Worm (Caenorhabditis elegans): ENCODE results near the gene E01G6.1.

ce11 chrX:12219477-12219876 is 41.2 kb upstream of the E01G6.1 start, which contains the start of gene cest-8:
- TF ChIP-seq pha-4 (tag; optimal IDR thresholded peaks at IDR 0.05) (no peak), die-1 (tag; optimal IDR thresholded peaks at IDR 0.05) (no peak), D2030.7 (GFP tag; IDR thresholded peaks at IDR 0.05) (no peak), F10E7.11 (tag; optimal IDR thresholded peaks at IDR 0.05) (no peak), ekl-4 (GFP tag; IDR thresholded peaks at IDR 0.05) (no peak), snpc-1.3 (tag; optimal IDR thresholded peaks at IDR 0.05; ENCODE audit: insufficient read depth) (no peak), madf-6 (GFP tag; IDR thresholded peaks at IDR 0.05) (no peak), lin-40 (tag; optimal IDR thresholded peaks at IDR 0.05) (no peak), nfya-2 (GFP tag; IDR thresholded peaks at IDR 0.05) (no peak), ztf-6 (GFP tag; IDR thresholded peaks at IDR 0.05) (no peak), hmg-20 (GFP tag; IDR thresholded peaks at IDR 0.05) (no peak)
